Worm (Caenorhabditis elegans): ENCODE measurements around the gene cogc-6.

cogc-6 gene

DNA sequence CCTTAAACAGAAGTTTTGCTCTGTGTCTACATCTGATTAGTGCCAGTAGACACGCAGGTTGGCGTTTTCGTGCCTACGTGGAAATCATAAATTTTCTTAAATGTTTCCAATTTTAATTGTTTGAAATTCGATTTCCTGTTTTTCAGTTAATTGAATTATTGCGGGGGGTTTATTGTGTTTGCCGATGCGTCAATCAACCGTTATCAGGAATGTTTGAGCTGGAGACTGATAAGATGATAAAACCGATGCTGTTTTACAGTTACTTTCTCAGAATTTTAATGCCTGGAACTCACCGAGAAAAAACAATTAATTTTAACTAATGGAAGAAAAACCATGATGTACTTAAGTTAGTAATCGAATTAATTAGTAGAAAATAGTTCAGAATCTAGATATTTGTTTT is 4.0 kb downstream of the cogc-6 start:
- no peak for TF ChIP-seq lin-29 (GFP tag; IDR thresholded peaks at IDR 0.05)
- no peak for TF ChIP-seq lim-7 (GFP tag; IDR thresholded peaks at IDR 0.05)
- no peak for TF ChIP-seq madf-9 (GFP tag; conservative IDR thresholded peaks at IDR 0.05)
- no peak for TF ChIP-seq hlh-30 (tag; optimal IDR thresholded peaks at IDR 0.05; ENCODE audit: insufficient read depth)
- no peak for TF ChIP-seq dpl-1 (GFP tag; optimal IDR thresholded peaks at IDR 0.05)
- no peak for TF ChIP-seq unc-62 (GFP tag; optimal IDR thresholded peaks at IDR 0.05 in 1 of 2)
- TF ChIP-seq unc-62 (tag; optimal IDR thresholded peaks at IDR 0.05) = no peak
- TF ChIP-seq daf-16 (GFP tag; optimal IDR thresholded peaks at IDR 0.05) = no peak
- peak; percentile 60 for TF ChIP-seq daf-16 (tag; optimal IDR thresholded peaks at IDR 0.05)
- no peak for TF ChIP-seq spr-1 (tag; optimal IDR thresholded peaks at IDR 0.05)
- no peak for TF ChIP-seq fkh-10 (GFP tag; optimal IDR thresholded peaks at IDR 0.05)
- no peak for TF ChIP-seq mdl-1 (tag; optimal IDR thresholded peaks at IDR 0.05)
- TF ChIP-seq mdt-29 (GFP tag; IDR thresholded peaks at IDR 0.05) = no peak
- TF ChIP-seq lsy-2 (tag; optimal IDR thresholded peaks at IDR 0.05) = no peak
- no peak for TF ChIP-seq nhr-11 (tag; optimal IDR thresholded peaks at IDR 0.05)
- TF ChIP-seq egl-27 (tag; optimal IDR thresholded peaks at IDR 0.05) = no peak
- TF ChIP-seq cey-2 (tag; optimal IDR thresholded peaks at IDR 0.05; ENCODE audit: borderline replicate concordance, insufficient read depth) = no peak
- TF ChIP-seq nhr-111 (GFP tag; optimal IDR thresholded peaks at IDR 0.05) = no peak
- no peak for TF ChIP-seq lir-3 (tag; optimal IDR thresholded peaks at IDR 0.05)
- TF ChIP-seq lin-15B (tag; optimal IDR thresholded peaks at IDR 0.05) = no peak
- TF ChIP-seq pqm-1 (tag; optimal IDR thresholded peaks at IDR 0.05) = peak; percentile 66
- TF ChIP-seq unc-39 (tag; optimal IDR thresholded peaks at IDR 0.05) = no peak
- no peak for TF ChIP-seq nhr-76 (tag; optimal IDR thresholded peaks at IDR 0.05)
- no peak for TF ChIP-seq skn-1 (tag; optimal IDR thresholded peaks at IDR 0.05)
- TF ChIP-seq egl-43 (GFP tag; IDR thresholded peaks at IDR 0.05) = no peak
- no peak for TF ChIP-seq ztf-7 (tag; optimal IDR thresholded peaks at IDR 0.05)
- no peak for TF ChIP-seq F10B5.3 (tag; optimal IDR thresholded peaks at IDR 0.05)
- no peak for TF ChIP-seq arid-1 (GFP tag; conservative IDR thresholded peaks at IDR 0.05)
- no peak for TF ChIP-seq aly-2 (tag; optimal IDR thresholded peaks at IDR 0.05)
- no peak for TF ChIP-seq hmg-1.1 (GFP tag; IDR thresholded peaks at IDR 0.05)
- no peak for TF ChIP-seq nhr-102 (tag; optimal IDR thresholded peaks at IDR 0.05)
- TF ChIP-seq F49E8.2 (tag; optimal IDR thresholded peaks at IDR 0.05; ENCODE audit: borderline replicate concordance) = no peak
- no peak for TF ChIP-seq ctbp-1 (GFP tag; IDR thresholded peaks at IDR 0.05)
- TF ChIP-seq daf-19 (GFP tag; conservative IDR thresholded peaks at IDR 0.05) = no peak
- no peak for TF ChIP-seq mes-2 (tag; optimal IDR thresholded peaks at IDR 0.05; ENCODE audit: poor library complexity, severe bottlenecking)
- no peak for TF ChIP-seq Y5F2A.4 (GFP tag; optimal IDR thresholded peaks at IDR 0.05)
- TF ChIP-seq daf-12 (tag; optimal IDR thresholded peaks at IDR 0.05) = no peak
- peak; percentile 53 for TF ChIP-seq lin-1 (GFP tag; IDR thresholded peaks at IDR 0.05)
- no peak for TF ChIP-seq lin-38 (GFP tag; IDR thresholded peaks at IDR 0.05)
- no peak for TF ChIP-seq spr-3 (GFP tag; optimal IDR thresholded peaks at IDR 0.05)
- TF ChIP-seq lin-39 (tag; optimal IDR thresholded peaks at IDR 0.05) = no peak
- TF ChIP-seq dmd-6 (GFP tag; IDR thresholded peaks at IDR 0.05) = peak; percentile 81
- no peak for TF ChIP-seq ZK546.5 (tag; optimal IDR thresholded peaks at IDR 0.05)
- no peak for TF ChIP-seq ceh-44 (GFP tag; IDR thresholded peaks at IDR 0.05)
- no peak for TF ChIP-seq pha-4 (GFP tag; IDR thresholded peaks at IDR 0.05)
- TF ChIP-seq pha-4 (tag; optimal IDR thresholded peaks at IDR 0.05) = no peak
- TF ChIP-seq T20F7.1 (GFP tag; optimal IDR thresholded peaks at IDR 0.05) = no peak
- peak; percentile 77 for TF ChIP-seq php-3 (GFP tag; IDR thresholded peaks at IDR 0.05)
- no peak for TF ChIP-seq ZK337.2 (GFP tag; IDR thresholded peaks at IDR 0.05)
- peak; percentile 25 for TF ChIP-seq nhr-28 (tag; optimal IDR thresholded peaks at IDR 0.05)
- no peak for TF ChIP-seq lin-13 (GFP tag; optimal IDR thresholded peaks at IDR 0.05)
- TF ChIP-seq hlh-11 (tag; optimal IDR thresholded peaks at IDR 0.05) = peak; percentile 63

Measured in whole organism, L4 larva.